Worm (Caenorhabditis elegans): ENCODE measurements around the gene tbg-1.

ce11 chrIII:9666239-9666638, 37.3 kb upstream of the tbg-1 start:
- TF ChIP-seq tab-1 (GFP tag; IDR thresholded peaks at IDR 0.05) (no peak), klf-2 (GFP tag; conservative IDR thresholded peaks at IDR 0.05) (no peak), med-1 (GFP tag; optimal IDR thresholded peaks at IDR 0.05; ENCODE audit: insufficient read depth) (no peak)
